Worm (Caenorhabditis elegans): Measurements from ENCODE around the gene nhr-270.

- TF ChIP-seq hnd-1 (tag; optimal IDR thresholded peaks at IDR 0.05): no peak
- TF ChIP-seq ama-1 (optimal IDR thresholded peaks at IDR 0.05): no peak
- no peak for TF ChIP-seq aly-1 (tag; optimal IDR thresholded peaks at IDR 0.05)
Measured at ce11 chrV:773256-773655, 31.3 kb downstream of the nhr-270 start, which contains the start of gene sti-1.
